Worm (Caenorhabditis elegans): ENCODE data around the gene W07G4.1.

The W07G4.1 gene

DNA sequence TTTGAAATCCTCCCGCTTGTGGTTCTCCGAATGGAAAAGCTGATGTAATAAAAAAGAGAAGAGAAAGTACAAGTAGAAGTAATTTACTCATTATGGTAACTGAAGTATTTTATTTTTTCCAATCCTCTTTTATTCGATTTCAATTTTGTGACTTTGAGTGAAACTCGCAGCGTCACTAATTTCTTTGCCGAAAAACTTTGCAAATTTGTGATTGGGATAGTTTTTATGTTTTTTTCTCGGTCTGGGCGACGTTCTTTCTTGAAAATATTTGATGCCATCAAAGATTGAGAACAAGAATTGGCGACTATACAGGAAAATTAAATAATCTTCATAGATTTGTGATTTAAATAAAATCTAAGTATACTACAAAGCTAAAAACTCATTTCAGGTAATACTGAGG, 33.8 kb upstream of the W07G4.1 start, which contains the start of gene far-4:
far-4 (minus strand) TSS at position 101 of the 400 bp plus-strand sequence.
- TF ChIP-seq eor-1 (tag; optimal IDR thresholded peaks at IDR 0.05), result no peak
- no peak for TF ChIP-seq lin-15B (tag; optimal IDR thresholded peaks at IDR 0.05)
- no peak for TF ChIP-seq unc-62 (GFP tag; optimal IDR thresholded peaks at IDR 0.05)
- no peak for TF ChIP-seq jun-1 (tag; optimal IDR thresholded peaks at IDR 0.05)
- no peak for TF ChIP-seq hmg-11 (tag; optimal IDR thresholded peaks at IDR 0.05)
- no peak for TF ChIP-seq ztf-4 (tag; optimal IDR thresholded peaks at IDR 0.05)
- TF ChIP-seq ceh-28 (tag; optimal IDR thresholded peaks at IDR 0.05), result no peak
- no peak for TF ChIP-seq unc-39 (tag; optimal IDR thresholded peaks at IDR 0.05)
- no peak for TF ChIP-seq ZK546.5 (tag; optimal IDR thresholded peaks at IDR 0.05)
- TF ChIP-seq nhr-23 (tag; optimal IDR thresholded peaks at IDR 0.05), result no peak

DNA sequence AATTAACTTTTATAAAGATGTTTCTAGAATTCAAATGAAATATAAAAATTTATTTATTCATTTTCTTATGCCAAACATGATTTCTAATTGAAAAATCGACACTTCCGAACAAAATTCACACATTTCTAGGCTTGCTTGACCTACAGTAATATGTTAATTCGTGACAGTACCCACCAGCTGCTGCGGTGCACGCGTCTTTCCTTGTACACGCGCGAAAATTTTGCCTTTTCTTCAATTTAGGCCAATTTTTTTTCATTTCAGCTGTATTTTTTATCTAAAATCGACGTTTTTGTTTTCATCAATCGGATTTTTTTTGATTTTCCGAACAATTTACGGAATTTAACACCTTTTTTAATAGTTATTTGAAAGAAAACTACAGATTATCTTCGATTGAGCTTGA, 33.3 kb upstream of the W07G4.1 start:
- TF ChIP-seq daf-12 (tag; optimal IDR thresholded peaks at IDR 0.05) (no peak), unc-62 (GFP tag; optimal IDR thresholded peaks at IDR 0.05) (no peak), fkh-10 (GFP tag; optimal IDR thresholded peaks at IDR 0.05) (no peak), jun-1 (tag; optimal IDR thresholded peaks at IDR 0.05) (no peak), mml-1 (tag; optimal IDR thresholded peaks at IDR 0.05) (no peak), skn-1 (tag; optimal IDR thresholded peaks at IDR 0.05) (no peak), egl-5 (tag; optimal IDR thresholded peaks at IDR 0.05) (no peak), mdl-1 (tag; optimal IDR thresholded peaks at IDR 0.05) (no peak), nhr-76 (tag; optimal IDR thresholded peaks at IDR 0.05) (no peak), eor-1 (tag; optimal IDR thresholded peaks at IDR 0.05) (no peak), pha-4 (tag; optimal IDR thresholded peaks at IDR 0.05) (no peak), hmg-11 (tag; optimal IDR thresholded peaks at IDR 0.05) (no peak), nhr-28 (tag; optimal IDR thresholded peaks at IDR 0.05) (no peak), nhr-77 (tag; optimal IDR thresholded peaks at IDR 0.05) (no peak)

DNA sequence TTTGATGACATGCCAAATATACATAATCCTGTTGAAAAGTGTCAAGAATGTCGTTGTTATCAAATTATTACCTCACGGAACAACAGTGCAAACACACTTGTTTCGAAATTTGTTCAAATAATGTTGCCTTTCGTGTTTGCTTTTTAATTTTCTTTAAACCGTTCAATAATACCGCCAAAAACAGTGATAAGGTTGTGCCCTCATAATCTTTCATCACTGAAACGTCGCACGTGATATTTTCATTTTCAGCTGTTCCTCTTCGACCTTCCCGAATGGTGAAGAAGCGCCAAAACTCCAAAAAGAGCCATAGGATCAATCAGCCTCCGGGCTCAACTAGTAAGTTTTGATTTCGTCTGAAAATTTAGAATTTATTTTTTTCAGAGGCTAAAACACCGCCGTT, 31.3 kb upstream of the W07G4.1 start, which contains the start of gene inft-2:
inft-2 (plus strand) TSS at position 248 of the 400 bp plus-strand sequence.
- TF ChIP-seq pqm-1 (tag; optimal IDR thresholded peaks at IDR 0.05), result peak; percentile 27
- no peak for TF ChIP-seq nhr-25 (tag; optimal IDR thresholded peaks at IDR 0.05)
- peak; percentile 61 for TF ChIP-seq elt-2 (tag; optimal IDR thresholded peaks at IDR 0.05)
- peak; percentile 12 for TF ChIP-seq pha-4 (tag; optimal IDR thresholded peaks at IDR 0.05)
- TF ChIP-seq nhr-237 (tag; optimal IDR thresholded peaks at IDR 0.05), result no peak

DNA sequence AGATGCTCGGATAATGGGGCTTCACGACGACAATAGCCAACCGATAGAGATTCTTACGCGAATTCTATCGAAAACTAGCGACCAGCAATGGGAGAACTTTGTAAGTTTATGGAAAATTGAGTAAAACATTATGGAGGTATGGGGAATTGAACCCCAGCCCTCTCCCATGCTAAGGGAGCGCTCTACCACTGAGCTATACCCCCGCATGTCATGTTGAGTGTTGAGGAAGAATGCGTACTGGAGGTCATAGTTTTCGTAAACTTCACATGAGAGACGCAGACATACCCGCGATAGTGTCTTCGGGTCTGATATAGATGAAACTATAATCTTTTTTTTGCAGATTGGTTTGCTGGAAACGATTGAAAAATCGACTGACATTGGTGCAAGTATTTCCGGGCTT, 29.9 kb upstream of the W07G4.1 start:
- TF ChIP-seq tbx-2 (tag; optimal IDR thresholded peaks at IDR 0.05) (peak; percentile 43), hmg-11 (tag; optimal IDR thresholded peaks at IDR 0.05) (peak; percentile 88), nhr-43 (tag; optimal IDR thresholded peaks at IDR 0.05; ENCODE audit: poor library complexity, severe bottlenecking) (peak; percentile 89), jun-1 (tag; optimal IDR thresholded peaks at IDR 0.05) (peak; percentile 34), elt-1 (tag; optimal IDR thresholded peaks at IDR 0.05) (no peak), ztf-4 (tag; optimal IDR thresholded peaks at IDR 0.05) (peak; percentile 2), nhr-23 (tag; optimal IDR thresholded peaks at IDR 0.05) (peak; percentile 41), unc-39 (tag; optimal IDR thresholded peaks at IDR 0.05) (no peak), skn-1 (tag; optimal IDR thresholded peaks at IDR 0.05) (peak; percentile 11), lin-15B (tag; optimal IDR thresholded peaks at IDR 0.05) (peak; percentile 26), pha-4 (tag; optimal IDR thresholded peaks at IDR 0.05) (peak; percentile 66), elt-3 (tag; optimal IDR thresholded peaks at IDR 0.05) (no peak), pqm-1 (tag; optimal IDR thresholded peaks at IDR 0.05) (peak; percentile 9), nhr-25 (tag; optimal IDR thresholded peaks at IDR 0.05) (peak; percentile 75), elt-2 (tag; optimal IDR thresholded peaks at IDR 0.05) (peak; percentile 61), lsy-12 (tag; optimal IDR thresholded peaks at IDR 0.05) (peak; percentile 52), snpc-4 (tag; optimal IDR thresholded peaks at IDR 0.05) (peak; percentile 36), ceh-82 (tag; optimal IDR thresholded peaks at IDR 0.05) (no peak), lin-39 (tag; optimal IDR thresholded peaks at IDR 0.05) (peak; percentile 85)

DNA sequence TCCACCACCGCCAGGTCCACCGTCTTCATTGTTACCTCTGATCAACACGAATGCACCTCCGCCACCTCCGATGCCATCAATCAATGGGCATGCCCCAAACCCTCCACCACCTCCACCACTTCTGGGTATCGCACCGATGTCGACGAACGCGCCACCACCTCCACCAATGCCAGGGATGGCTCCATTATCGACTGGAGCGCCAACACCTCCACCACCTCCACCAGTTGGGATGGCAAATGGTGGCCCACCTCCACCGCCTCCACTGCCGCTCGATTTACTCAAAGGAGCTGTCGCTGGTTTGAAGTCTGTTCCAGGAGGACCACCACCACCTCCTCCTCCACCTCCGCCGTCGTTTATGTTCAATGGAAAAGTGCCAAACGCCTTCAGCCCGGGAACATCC, 28.9 kb upstream of the W07G4.1 start:
- TF ChIP-seq elt-2 (tag; optimal IDR thresholded peaks at IDR 0.05), result no peak
- TF ChIP-seq snpc-4 (tag; optimal IDR thresholded peaks at IDR 0.05), result no peak
- TF ChIP-seq fos-1 (tag; optimal IDR thresholded peaks at IDR 0.05), result no peak
- no peak for TF ChIP-seq ceh-16 (tag; optimal IDR thresholded peaks at IDR 0.05)
